Worm (Caenorhabditis elegans) whole organism, late embryonic: ENCODE results near the gene C26E6.1.

Source experiments
- C08G9.2 ChIP-seq: sonication (generic microtip); optimal IDR thresholded peaks from 2 replicates; lab custom pipeline; 2016; ENCODE audit warnings: mild to moderate bottlenecking, missing genetic modification characterization, moderate library complexity, missing compliant biosample characterization
- F13H6.1 ChIP-seq: sonication (generic microtip); optimal IDR thresholded peaks from 2 replicates; lab custom pipeline; 2016; ENCODE audit warnings: missing genetic modification characterization, missing compliant biosample characterization
- K02D7.2 ChIP-seq: sonication (generic microtip); optimal IDR thresholded peaks from 2 replicates; lab custom pipeline; 2017; ENCODE audit warnings: mild to moderate bottlenecking, missing genetic modification characterization, missing compliant biosample characterization
- ahr-1 ChIP-seq: sonication (generic microtip); optimal IDR thresholded peaks from 2 replicates; lab custom pipeline; 2016; ENCODE audit warnings: missing genetic modification characterization, missing compliant biosample characterization
- ama-1 ChIP-seq: fragments of 150-350 bp; optimal IDR thresholded peaks from 2 replicates; lab custom pipeline; 2014
- ceh-14 ChIP-seq: sonication (generic microtip); optimal IDR thresholded peaks from 2 replicates; lab custom pipeline; 2016; ENCODE audit warnings: missing genotype, missing genetic modification characterization, missing compliant biosample characterization
- ceh-18 ChIP-seq: sonication (generic microtip); optimal IDR thresholded peaks from 2 replicates; lab custom pipeline; 2016; ENCODE audit warnings: missing genetic modification characterization, missing compliant biosample characterization
- ceh-19 ChIP-seq: fragments of 200-800 bp; sonication (Bioruptor generic); optimal IDR thresholded peaks from 2 replicates; lab custom pipeline; 2018; ENCODE audit warnings: mild to moderate bottlenecking, missing genetic modification characterization, missing compliant biosample characterization
- ceh-2 ChIP-seq: sonication (generic microtip); optimal IDR thresholded peaks from 2 replicates; lab custom pipeline; 2016; ENCODE audit warnings: missing genotype, missing genetic modification characterization, missing compliant biosample characterization
- ceh-30 ChIP-seq: fragments of 150-350 bp; optimal IDR thresholded peaks from 2 replicates; lab custom pipeline; 2014; ENCODE audit warnings: missing biosample characterization, missing genetic modification characterization
- ceh-31 ChIP-seq: sonication (generic microtip); optimal IDR thresholded peaks from 2 replicates; lab custom pipeline; 2016; ENCODE audit warnings: missing genetic modification characterization, missing compliant biosample characterization
- ceh-48 ChIP-seq: sonication (generic microtip); optimal IDR thresholded peaks from 2 replicates; lab custom pipeline; 2016; ENCODE audit warnings: missing genetic modification characterization, inconsistent platforms, missing compliant biosample characterization
- ceh-9 ChIP-seq: sonication (generic microtip); optimal IDR thresholded peaks from 2 replicates; lab custom pipeline; 2016; ENCODE audit warnings: mild to moderate bottlenecking, missing genetic modification characterization, inconsistent platforms, missing compliant biosample characterization
- che-1 ChIP-seq: sonication (generic microtip); optimal IDR thresholded peaks from 2 replicates; lab custom pipeline; 2016; ENCODE audit warnings: mild to moderate bottlenecking, missing genetic modification characterization, missing compliant biosample characterization
- dmd-4 ChIP-seq: sonication (generic microtip); optimal IDR thresholded peaks from 2 replicates; lab custom pipeline; 2016; ENCODE audit warnings: borderline replicate concordance, missing genetic modification characterization, missing compliant biosample characterization
- elt-2 ChIP-seq: sonication (generic microtip); optimal IDR thresholded peaks from 2 replicates; lab custom pipeline; 2016; ENCODE audit warnings: missing genetic modification reagents, missing genetic modification characterization, missing compliant biosample characterization
- elt-4 ChIP-seq: sonication (generic microtip); optimal IDR thresholded peaks from 2 replicates; lab custom pipeline; 2016; ENCODE audit warnings: missing genetic modification characterization, missing compliant biosample characterization
- eyg-1 ChIP-seq: sonication (generic microtip); optimal IDR thresholded peaks from 2 replicates; lab custom pipeline; 2016; ENCODE audit warnings: missing genotype, missing genetic modification characterization, missing compliant biosample characterization
- fax-1 ChIP-seq: sonication (generic microtip); optimal IDR thresholded peaks from 2 replicates; lab custom pipeline; 2016; ENCODE audit warnings: missing genotype, missing genetic modification characterization, missing compliant biosample characterization
- fkh-6 ChIP-seq: sonication (generic microtip); optimal IDR thresholded peaks from 2 replicates; lab custom pipeline; 2016; ENCODE audit warnings: missing genetic modification characterization, missing compliant biosample characterization
- hlh-15 ChIP-seq: sonication (generic microtip); optimal IDR thresholded peaks from 2 replicates; lab custom pipeline; 2016; ENCODE audit warnings: missing genetic modification characterization, missing compliant biosample characterization
- hlh-30 ChIP-seq: sonication (generic microtip); optimal IDR thresholded peaks from 2 replicates; lab custom pipeline; 2017; ENCODE audit warnings: antibody characterized with exemption, missing genetic modification characterization, missing compliant biosample characterization; ENCODE audit not compliant: insufficient read depth
- lim-6 ChIP-seq: sonication (generic microtip); optimal IDR thresholded peaks from 2 replicates; lab custom pipeline; 2016; ENCODE audit warnings: missing genetic modification characterization, missing compliant biosample characterization
- lin-11 ChIP-seq: fragments of 200-800 bp; sonication (Bioruptor generic); optimal IDR thresholded peaks from 2 replicates; lab custom pipeline; 2018; ENCODE audit warnings: mild to moderate bottlenecking, missing genetic modification characterization, missing compliant biosample characterization
- mec-3 ChIP-seq: sonication (generic microtip); optimal IDR thresholded peaks from 2 replicates; lab custom pipeline; 2016; ENCODE audit warnings: borderline replicate concordance, missing genetic modification characterization, missing compliant biosample characterization
- nfya-1 ChIP-seq: sonication (generic microtip); optimal IDR thresholded peaks from 2 replicates; lab custom pipeline; 2017; ENCODE audit warnings: missing genetic modification characterization, mild to moderate bottlenecking, missing compliant biosample characterization, antibody characterized with exemption, moderate library complexity
- nhr-11 ChIP-seq: fragments of 150-350 bp; optimal IDR thresholded peaks from 2 replicates; lab custom pipeline; 2014; ENCODE audit warnings: missing biosample characterization, missing genetic modification characterization
- nhr-232 ChIP-seq: sonication (generic microtip); optimal IDR thresholded peaks from 2 replicates; lab custom pipeline; 2016; ENCODE audit warnings: missing genetic modification characterization, missing compliant biosample characterization
- npax-4 ChIP-seq: sonication (generic microtip); optimal IDR thresholded peaks from 2 replicates; lab custom pipeline; 2016; ENCODE audit warnings: missing genetic modification characterization, missing compliant biosample characterization
- pat-9 ChIP-seq: fragments of 200-800 bp; sonication (Bioruptor generic); optimal IDR thresholded peaks from 2 replicates; lab custom pipeline; 2018; ENCODE audit warnings: mild to moderate bottlenecking, missing genetic modification characterization, moderate library complexity, missing compliant biosample characterization
- pax-1 ChIP-seq: fragments of 150-350 bp; optimal IDR thresholded peaks from 2 replicates; lab custom pipeline; 2014; ENCODE audit warnings: missing biosample characterization, missing genetic modification characterization
- pha-2 ChIP-seq: sonication (generic microtip); optimal IDR thresholded peaks from 2 replicates; lab custom pipeline; 2017; ENCODE audit warnings: mild to moderate bottlenecking, missing genetic modification characterization, missing compliant biosample characterization
- pha-4 ChIP-seq: fragments of 150-350 bp; optimal IDR thresholded peaks from 2 replicates; lab custom pipeline; 2018; ENCODE audit warnings: missing biosample characterization, missing genetic modification reagents, missing genetic modification characterization
- pros-1 ChIP-seq: fragments of 150-350 bp; optimal IDR thresholded peaks from 2 replicates; lab custom pipeline; 2014; ENCODE audit warnings: missing biosample characterization, missing genetic modification reagents, missing genetic modification characterization
- rnt-1 ChIP-seq: sonication (generic microtip); optimal IDR thresholded peaks from 2 replicates; lab custom pipeline; 2016; ENCODE audit warnings: missing genetic modification characterization, missing compliant biosample characterization
- sdc-2 ChIP-seq: sonication (generic microtip); optimal IDR thresholded peaks from 2 replicates; lab custom pipeline; 2016; ENCODE audit warnings: missing genotype, missing genetic modification characterization, missing compliant biosample characterization
- sox-2 ChIP-seq: fragments of 200-800 bp; sonication (Bioruptor generic); IDR thresholded peaks from 2 replicates; pipeline ENCODE4 v1.3.6; 2022; ENCODE audit warnings: missing genetic modification reagents, missing genetic modification characterization, missing compliant biosample characterization
- sox-4 ChIP-seq: sonication (generic microtip); optimal IDR thresholded peaks from 2 replicates; lab custom pipeline; 2017; ENCODE audit warnings: mild to moderate bottlenecking, missing genetic modification characterization, inconsistent platforms, missing compliant biosample characterization
- tbx-2 ChIP-seq: sonication (generic microtip); optimal IDR thresholded peaks from 2 replicates; lab custom pipeline; 2016; ENCODE audit warnings: missing genetic modification characterization, missing compliant biosample characterization
- tbx-7 ChIP-seq: sonication (generic microtip); optimal IDR thresholded peaks from 2 replicates; lab custom pipeline; 2016; ENCODE audit warnings: missing genotype, missing genetic modification characterization, missing compliant biosample characterization
- unc-55 ChIP-seq: sonication (generic microtip); optimal IDR thresholded peaks from 2 replicates; lab custom pipeline; 2017; ENCODE audit warnings: missing biosample characterization, missing genetic modification reagents, missing genetic modification characterization
- unc-86 ChIP-seq: sonication (generic microtip); optimal IDR thresholded peaks from 2 replicates; lab custom pipeline; 2016; ENCODE audit warnings: missing genetic modification characterization, missing compliant biosample characterization
- zip-5 ChIP-seq: sonication (generic microtip); optimal IDR thresholded peaks from 2 replicates; lab custom pipeline; 2016; ENCODE audit warnings: missing genetic modification characterization, missing compliant biosample characterization
- ztf-16 ChIP-seq: sonication (generic microtip); optimal IDR thresholded peaks from 2 replicates; lab custom pipeline; 2017; ENCODE audit warnings: missing genetic modification characterization, missing compliant biosample characterization

Gene C26E6.1

ce11 chrIII:4956566-4956965 is at the start of gene C26E6.1:
C26E6.1 (plus strand) TSS chrIII:4956866.
- TF ChIP-seq ceh-31 (tag; lab: Kevin White, UChicago) (no peak), tbx-7 (no peak), fkh-6 (no peak), pha-2 (tag; lab: Kevin White, UChicago) (no peak), pros-1 (tag; lab: Kevin White, UChicago) (no peak), hlh-30 (tag; lab: Kevin White, UChicago) (no peak), nhr-11 (tag; lab: Kevin White, UChicago) (no peak), pat-9 (tag; lab: Kevin White, UChicago) (no peak), che-1 (tag; lab: Kevin White, UChicago) (no peak)
- TF ChIP-seq, all 69 proteins: peak for 0

ce11 chrIII:4906896-4907295 is 49.8 kb upstream of the C26E6.1 start, which contains the start of gene rom-1:
rom-1 (plus strand) TSS chrIII:4907196.
- TF ChIP-seq C08G9.2 (tag; lab: Kevin White, UChicago) (no peak), fax-1 (tag; lab: Kevin White, UChicago) (no peak), ceh-14 (no peak), pat-9 (tag; lab: Kevin White, UChicago) (no peak), sox-4 (tag; lab: Kevin White, UChicago) (no peak), elt-4 (tag; lab: Kevin White, UChicago) (no peak), sox-2 (GFP tag; lab: Robert Waterston, UW) (no peak), hlh-15 (tag; lab: Kevin White, UChicago) (no peak), lin-11 (tag; lab: Kevin White, UChicago) (no peak), mec-3 (tag; lab: Kevin White, UChicago) (no peak), pax-1 (tag; lab: Kevin White, UChicago) (no peak), ceh-48 (tag; lab: Kevin White, UChicago) (no peak), zip-5 (tag; lab: Kevin White, UChicago) (no peak)
- TF ChIP-seq, all 69 proteins: peak for 0

- no peak for TF ChIP-seq elt-2
- TF ChIP-seq unc-86 (tag; lab: Kevin White, UChicago): no peak
- no peak for TF ChIP-seq pat-9 (tag; lab: Kevin White, UChicago)
- no peak for TF ChIP-seq hlh-30 (tag; lab: Kevin White, UChicago)
- no peak for TF ChIP-seq ceh-9 (tag; lab: Kevin White, UChicago)
- no peak for TF ChIP-seq lim-6 (tag; lab: Kevin White, UChicago)
- no peak for TF ChIP-seq ceh-14
- no peak for TF ChIP-seq ceh-2 (tag; lab: Kevin White, UChicago)
- TF ChIP-seq ceh-30: no peak
- TF ChIP-seq hlh-15 (tag; lab: Kevin White, UChicago): no peak
- TF ChIP-seq ztf-16 (tag; lab: Kevin White, UChicago): no peak
- no peak for TF ChIP-seq ama-1 (lab: Kevin White, UChicago)
- TF ChIP-seq pha-4 (tag; lab: Kevin White, UChicago): no peak
- no peak for TF ChIP-seq F13H6.1 (tag; lab: Kevin White, UChicago)
- TF ChIP-seq sox-4 (tag; lab: Kevin White, UChicago): no peak
- no peak for TF ChIP-seq K02D7.2
- no peak for TF ChIP-seq sdc-2
- no peak for TF ChIP-seq lin-11 (tag; lab: Kevin White, UChicago)
Measured at ce11 chrIII:4909938-4910337, 46.7 kb upstream of the C26E6.1 start, which contains the start of gene F26F4.12. F26F4.12 (minus strand) TSS chrIII:4910038.

- no peak for TF ChIP-seq ztf-16 (tag; lab: Kevin White, UChicago)
- TF ChIP-seq ceh-18: no peak
- no peak for TF ChIP-seq rnt-1 (tag; lab: Kevin White, UChicago)
- no peak for TF ChIP-seq ahr-1 (tag; lab: Kevin White, UChicago)
- no peak for TF ChIP-seq pros-1 (tag; lab: Kevin White, UChicago)
- TF ChIP-seq dmd-4 (tag; lab: Kevin White, UChicago): no peak
- no peak for TF ChIP-seq ceh-48 (tag; lab: Kevin White, UChicago)
- TF ChIP-seq eyg-1: no peak
- no peak for TF ChIP-seq nfya-1 (tag; lab: Kevin White, UChicago)
- no peak for TF ChIP-seq sox-2 (GFP tag; lab: Robert Waterston, UW)
- TF ChIP-seq ceh-19 (GFP tag; lab: Kevin White, UChicago): no peak
- no peak for TF ChIP-seq ceh-9 (tag; lab: Kevin White, UChicago)
- no peak for TF ChIP-seq nhr-232
- TF ChIP-seq npax-4: no peak
- TF ChIP-seq tbx-2 (tag; lab: Kevin White, UChicago): no peak
- TF ChIP-seq unc-55 (GFP tag; lab: Kevin White, UChicago): no peak
Measured at ce11 chrIII:4910956-4911355, 45.7 kb upstream of the C26E6.1 start, which contains the start of gene F26F4.2. F26F4.2 (plus strand) TSS chrIII:4911256.
